Fruit fly (Drosophila melanogaster) whole organism, prepupa: ENCODE data around the gene vito.

Experiments used
- Blimp-1 ChIP-seq: fragments of 200-800 bp; sonication (Bioruptor generic); optimal IDR thresholded peaks from 3 replicates; lab custom pipeline; 2017; ENCODE audit warnings: missing biosample characterization, missing genetic modification characterization, mild to moderate bottlenecking, moderate library complexity, missing genetic modification reagents
- CG10631 ChIP-seq: fragments of 200-800 bp; sonication (Bioruptor generic); optimal IDR thresholded peaks from 2 replicates; lab custom pipeline; 2016; ENCODE audit warnings: missing biosample characterization, missing genetic modification characterization
- CG10669 ChIP-seq: fragments of 200-800 bp; sonication (Bioruptor generic); optimal IDR thresholded peaks from 3 replicates; lab custom pipeline; 2018; ENCODE audit warnings: missing biosample characterization, mild to moderate bottlenecking, missing genetic modification characterization, moderate library complexity
- CG11294 ChIP-seq: fragments of 200-800 bp; sonication (Bioruptor generic); IDR thresholded peaks from 2 replicates; pipeline ENCODE4 v1.3.6; 2022; ENCODE audit warnings: missing biosample characterization, missing genetic modification characterization
- CG11762 ChIP-seq: fragments of 200-800 bp; sonication (Bioruptor generic); optimal IDR thresholded peaks from 3 replicates; lab custom pipeline; 2016; ENCODE audit warnings: missing biosample characterization, missing genetic modification characterization; ENCODE audit not compliant: insufficient read depth
- CG11902 ChIP-seq: fragments of 200-800 bp; sonication (Bioruptor generic); optimal IDR thresholded peaks from 3 replicates; lab custom pipeline; 2016; ENCODE audit warnings: missing biosample characterization, missing genetic modification characterization
- CG15336 ChIP-seq: fragments of 200-800 bp; sonication (Bioruptor generic); IDR thresholded peaks from 2 replicates; pipeline ENCODE4 v1.3.6; 2022; ENCODE audit warnings: missing biosample characterization, missing genetic modification characterization
- CG1621 ChIP-seq: fragments of 200-800 bp; sonication (Bioruptor generic); optimal IDR thresholded peaks from 3 replicates; lab custom pipeline; 2018; ENCODE audit warnings: missing biosample characterization, mild to moderate bottlenecking, missing genetic modification characterization
- CG3032 ChIP-seq: fragments of 200-800 bp; optimal IDR thresholded peaks from 2 replicates; lab custom pipeline; 2019; ENCODE audit warnings: missing biosample characterization, mild to moderate bottlenecking, missing genetic modification characterization, moderate library complexity
- CG31627 ChIP-seq: fragments of 200-800 bp; sonication (Bioruptor generic); optimal IDR thresholded peaks from 3 replicates; lab custom pipeline; 2016; ENCODE audit warnings: missing biosample characterization, missing genetic modification characterization
- CG32006 ChIP-seq: fragments of 200-800 bp; sonication (Bioruptor generic); optimal IDR thresholded peaks from 3 replicates; lab custom pipeline; 2017; ENCODE audit warnings: missing biosample characterization, mild to moderate bottlenecking, missing genetic modification characterization
- CG34406 ChIP-seq: fragments of 200-800 bp; sonication (Bioruptor generic); optimal IDR thresholded peaks from 3 replicates; lab custom pipeline; 2016; ENCODE audit warnings: missing biosample characterization, missing genetic modification characterization
- CG3919 ChIP-seq: fragments of 200-800 bp; sonication (Bioruptor generic); optimal IDR thresholded peaks from 3 replicates; lab custom pipeline; 2016; ENCODE audit warnings: missing biosample characterization, missing genetic modification characterization
- CG6163 ChIP-seq: fragments of 200-800 bp; sonication (Bioruptor generic); IDR thresholded peaks from 3 replicates; pipeline ENCODE4 v1.3.6; 2022; ENCODE audit warnings: missing biosample characterization, missing genetic modification characterization
- CG6276 ChIP-seq: fragments of 200-800 bp; sonication (Bioruptor generic); optimal IDR thresholded peaks from 2 replicates; lab custom pipeline; 2017; ENCODE audit warnings: missing biosample characterization, mild to moderate bottlenecking, missing genetic modification characterization
- CG6792 ChIP-seq: fragments of 200-800 bp; sonication (Bioruptor generic); optimal IDR thresholded peaks from 3 replicates; lab custom pipeline; 2016; ENCODE audit warnings: missing biosample characterization, missing genetic modification characterization
- CG6854 ChIP-seq: fragments of 200-800 bp; sonication (Bioruptor generic); optimal IDR thresholded peaks from 2 replicates; lab custom pipeline; 2017; ENCODE audit warnings: missing biosample characterization, mild to moderate bottlenecking, missing genetic modification characterization
- CG7368 ChIP-seq: fragments of 200-800 bp; sonication (Bioruptor generic); optimal IDR thresholded peaks from 3 replicates; lab custom pipeline; 2016; ENCODE audit warnings: missing biosample characterization, missing genetic modification characterization
- CG8119 ChIP-seq: fragments of 200-800 bp; sonication (Bioruptor generic); IDR thresholded peaks from 3 replicates; pipeline ENCODE4 v1.3.6; 2022; ENCODE audit warnings: missing biosample characterization, missing genetic modification characterization
- CG8319 ChIP-seq: fragments of 200-800 bp; sonication (Bioruptor generic); optimal IDR thresholded peaks from 3 replicates; lab custom pipeline; 2016; ENCODE audit warnings: missing biosample characterization, missing genetic modification characterization
- CG8632 ChIP-seq: fragments of 200-800 bp; sonication (Bioruptor generic); optimal IDR thresholded peaks from 3 replicates; lab custom pipeline; 2016; ENCODE audit warnings: missing biosample characterization, missing genetic modification characterization
- CG9139 ChIP-seq: fragments of 200-800 bp; sonication (Bioruptor generic); optimal IDR thresholded peaks from 3 replicates; lab custom pipeline; 2017; ENCODE audit warnings: missing biosample characterization, mild to moderate bottlenecking, missing genetic modification characterization
- Eip75B ChIP-seq: fragments of 200-800 bp; sonication (Bioruptor generic); optimal IDR thresholded peaks from 3 replicates; lab custom pipeline; 2016; ENCODE audit warnings: missing biosample characterization, missing genetic modification characterization
- Eip78C ChIP-seq: fragments of 200-800 bp; sonication (Bioruptor generic); peaks from one replicate; lab custom pipeline; 2016; ENCODE audit warnings: missing biosample characterization, missing genetic modification characterization
- Ets21C ChIP-seq: fragments of 200-800 bp; sonication (Bioruptor generic); optimal IDR thresholded peaks from 3 replicates; lab custom pipeline; 2016; ENCODE audit warnings: missing biosample characterization, missing genetic modification characterization
- Gug ChIP-seq: fragments of 200-800 bp; sonication (Bioruptor generic); IDR thresholded peaks from 2 replicates; pipeline ENCODE4 v1.3.6; 2022; ENCODE audit warnings: missing biosample characterization, missing genetic modification characterization
- Hr39 ChIP-seq: fragments of 200-800 bp; sonication (Bioruptor generic); optimal IDR thresholded peaks from 2 replicates; lab custom pipeline; 2016; ENCODE audit warnings: missing biosample characterization, missing genetic modification characterization
- Hr4 ChIP-seq: fragments of 200-800 bp; sonication (Bioruptor generic); optimal IDR thresholded peaks from 3 replicates; lab custom pipeline; 2016; ENCODE audit warnings: missing biosample characterization, missing genetic modification characterization
- Lpt ChIP-seq: fragments of 200-800 bp; sonication (Bioruptor generic); optimal IDR thresholded peaks from 3 replicates; lab custom pipeline; 2016; ENCODE audit warnings: missing biosample characterization, missing genetic modification characterization
- Met ChIP-seq: fragments of 200-800 bp; sonication (Bioruptor generic); optimal IDR thresholded peaks from 3 replicates; lab custom pipeline; 2016; ENCODE audit warnings: missing biosample characterization, missing genetic modification characterization
- Sox102F ChIP-seq: fragments of 200-800 bp; sonication (Bioruptor generic); optimal IDR thresholded peaks from 2 replicates; lab custom pipeline; 2016; ENCODE audit warnings: missing biosample characterization, mild to moderate bottlenecking, missing genetic modification characterization
- Sox14 ChIP-seq: fragments of 200-800 bp; sonication (Bioruptor generic); optimal IDR thresholded peaks from 3 replicates; lab custom pipeline; 2016; ENCODE audit warnings: missing biosample characterization, missing genetic modification characterization
- Sox15 ChIP-seq: fragments of 200-800 bp; sonication (Bioruptor generic); optimal IDR thresholded peaks from 3 replicates; lab custom pipeline; 2016; ENCODE audit warnings: missing biosample characterization, missing genetic modification characterization
- achi ChIP-seq: fragments of 200-800 bp; sonication (Bioruptor generic); optimal IDR thresholded peaks from 3 replicates; lab custom pipeline; 2016; ENCODE audit warnings: missing biosample characterization, missing genetic modification characterization
- acj6 ChIP-seq: fragments of 200-800 bp; sonication (Bioruptor generic); optimal IDR thresholded peaks from 3 replicates; lab custom pipeline; 2016; ENCODE audit warnings: missing biosample characterization, missing genetic modification characterization
- cyc ChIP-seq: fragments of 200-800 bp; sonication (Bioruptor generic); optimal IDR thresholded peaks from 3 replicates; lab custom pipeline; 2016; ENCODE audit warnings: missing biosample characterization, missing genetic modification characterization
- dac ChIP-seq: fragments of 200-800 bp; sonication (Bioruptor generic); optimal IDR thresholded peaks from 2 replicates; lab custom pipeline; 2017; ENCODE audit warnings: missing biosample characterization, mild to moderate bottlenecking, missing genetic modification characterization
- dsx ChIP-seq: fragments of 200-800 bp; optimal IDR thresholded peaks from 3 replicates; lab custom pipeline; 2019; ENCODE audit warnings: missing biosample characterization, mild to moderate bottlenecking, missing genetic modification characterization, moderate library complexity; ENCODE audit not compliant: poor library complexity, severe bottlenecking
- eg ChIP-seq: fragments of 200-800 bp; sonication (Bioruptor generic); IDR thresholded peaks from 3 replicates; pipeline ENCODE4 v1.3.6; 2022; ENCODE audit warnings: missing biosample characterization, missing genetic modification characterization
- esn ChIP-seq: fragments of 200-800 bp; sonication (Bioruptor generic); optimal IDR thresholded peaks from 2 replicates; lab custom pipeline; 2016; ENCODE audit warnings: missing biosample characterization, mild to moderate bottlenecking, missing genetic modification characterization, moderate library complexity
- fkh ChIP-seq: fragments of 200-800 bp; sonication (Bioruptor generic); optimal IDR thresholded peaks from 3 replicates; lab custom pipeline; 2017; ENCODE audit warnings: missing biosample characterization, mild to moderate bottlenecking, missing genetic modification characterization, moderate library complexity
- lz ChIP-seq: fragments of 200-800 bp; sonication (Bioruptor generic); optimal IDR thresholded peaks from 3 replicates; lab custom pipeline; 2016; ENCODE audit warnings: missing biosample characterization, missing genetic modification characterization
- salr ChIP-seq, 2 experiments: fragments of 200-800 bp; sonication (Bioruptor generic); optimal IDR thresholded peaks; 3 replicates each; lab custom pipeline; 2016 to 2018; ENCODE audit warnings: missing biosample characterization in 2 of 2, missing genetic modification characterization in 2 of 2, mild to moderate bottlenecking in 1 of 2
- spab ChIP-seq: fragments of 200-800 bp; sonication (Bioruptor generic); optimal IDR thresholded peaks from 2 replicates; lab custom pipeline; 2017; ENCODE audit warnings: missing biosample characterization, mild to moderate bottlenecking, missing genetic modification characterization, missing genetic modification reagents
- ss ChIP-seq, 2 experiments: fragments of 200-800 bp; sonication (Bioruptor generic); optimal IDR thresholded peaks; 2 replicates in 1 of 2; 3 replicates in 1 of 2; lab custom pipeline; 2017 to 2018; ENCODE audit warnings: mild to moderate bottlenecking in 2 of 2, missing biosample characterization in 2 of 2, missing genetic modification characterization in 2 of 2, moderate library complexity in 1 of 2
- svp ChIP-seq: fragments of 200-800 bp; sonication (Bioruptor generic); peaks from one replicate; lab custom pipeline; 2016; ENCODE audit warnings: missing biosample characterization, missing genetic modification characterization
- vri ChIP-seq: fragments of 200-800 bp; sonication (Bioruptor generic); optimal IDR thresholded peaks from 3 replicates; lab custom pipeline; 2016; ENCODE audit warnings: missing biosample characterization, mild to moderate bottlenecking, missing genetic modification characterization

The vito gene

dm6 chr3L:5770113-5770798 lies 6.9 kb downstream of the vito start (continued):
- TF ChIP-seq Sox14 (GFP tag; lab: Kevin White, UChicago) = no peak
- no peak for TF ChIP-seq CG11294 (GFP tag; lab: Robert Waterston, UW)
- TF ChIP-seq CG8119 (GFP tag; lab: Robert Waterston, UW) = peak; percentile 84
- peak; percentile 58 for TF ChIP-seq CG32006
- TF ChIP-seq Sox15 = no peak
- TF ChIP-seq Ets21C (GFP tag; lab: Kevin White, UChicago) = no peak
- peak; percentile 59 for TF ChIP-seq vri (GFP tag; lab: Kevin White, UChicago)
- no peak for TF ChIP-seq svp (GFP tag; lab: Kevin White, UChicago)
- peak; percentile 37 for TF ChIP-seq fkh (GFP tag; lab: Kevin White, UChicago)

dm6 chr3L:5768532-5769497 lies 8.3 kb downstream of the vito start, which contains the start of the genes Ppat-Dpck and scny:
TSS of gene Ppat-Dpck (minus strand) at chr3L:5768794.
TSS of gene scny (plus strand) at chr3L:5769002.
- peak; percentile 8 for TF ChIP-seq CG3032 (tag; lab: Kevin White, UChicago)
- no peak for TF ChIP-seq ss (GFP tag; optimal IDR thresholded peaks at IDR 0.05; lab: Kevin White, UChicago)
- TF ChIP-seq lz (GFP tag; lab: Kevin White, UChicago) = no peak
- peak; percentile 61 for TF ChIP-seq svp (GFP tag; lab: Kevin White, UChicago)
- TF ChIP-seq Gug (GFP tag; lab: Robert Waterston, UW) = no peak
- TF ChIP-seq CG7368 = no peak
- TF ChIP-seq dsx (GFP tag; lab: Kevin White, UChicago) = peak; percentile 50
- peak; percentile 16 for TF ChIP-seq Sox14 (GFP tag; lab: Kevin White, UChicago)
- no peak for TF ChIP-seq CG3919
- no peak for TF ChIP-seq Met (GFP tag; lab: Kevin White, UChicago)
- peak; percentile 31 for TF ChIP-seq CG6854 (GFP tag; lab: Kevin White, UChicago)
- TF ChIP-seq CG10631 (GFP tag; lab: Kevin White, UChicago) = no peak
- TF ChIP-seq Eip75B = no peak
- TF ChIP-seq CG11294 (GFP tag; lab: Robert Waterston, UW) = no peak
- no peak for TF ChIP-seq achi (GFP tag; lab: Kevin White, UChicago)
- TF ChIP-seq CG6276 (GFP tag; lab: Kevin White, UChicago) = no peak
- TF ChIP-seq Hr39 = no peak
- TF ChIP-seq CG34406 (GFP tag; lab: Kevin White, UChicago) = no peak
- TF ChIP-seq CG6163 (GFP tag; lab: Robert Waterston, UW) = no peak; the same call in 2 of the 3 replicates
- TF ChIP-seq Hr4 = no peak
- TF ChIP-seq acj6 (GFP tag; lab: Kevin White, UChicago) = no peak
- no peak for TF ChIP-seq CG1621 (tag; lab: Kevin White, UChicago)
- TF ChIP-seq CG8319 = no peak
- no peak for TF ChIP-seq CG11762 (GFP tag; lab: Kevin White, UChicago)
- 0 out of 2 replicates have a peak, but pooled peaks have one; percentile 15 for TF ChIP-seq CG15336 (GFP tag; lab: Robert Waterston, UW)
- TF ChIP-seq Blimp-1 (GFP tag; lab: Kevin White, UChicago) = no peak
- TF ChIP-seq CG8632 (GFP tag; lab: Kevin White, UChicago) = no peak
- TF ChIP-seq CG10669 = no peak
- no peak for TF ChIP-seq CG9139
- TF ChIP-seq cyc (GFP tag; lab: Kevin White, UChicago) = no peak
- TF ChIP-seq Sox102F = no peak
- no peak for TF ChIP-seq Lpt (GFP tag; lab: Kevin White, UChicago)
- no peak for TF ChIP-seq CG31627 (GFP tag; lab: Kevin White, UChicago)
- no peak for TF ChIP-seq dac (GFP tag; lab: Kevin White, UChicago)
- no peak for TF ChIP-seq CG6792 (GFP tag; lab: Kevin White, UChicago)
- TF ChIP-seq CG11902 = no peak
- no peak for TF ChIP-seq salr (GFP tag; optimal IDR thresholded peaks at IDR 0.05; lab: Kevin White, UChicago)
- TF ChIP-seq Ets21C (GFP tag; lab: Kevin White, UChicago) = no peak
- TF ChIP-seq eg (GFP tag; lab: Robert Waterston, UW) = no peak
- TF ChIP-seq spab (GFP tag; lab: Kevin White, UChicago) = no peak
- no peak for TF ChIP-seq Eip78C
- peak; percentile 43 for TF ChIP-seq esn
